5 fruit fly cellular contexts compared by ENCODE assay signal in genomic region chrX:13616417-13617050, dm6.
TF ChIP-seq lines count a peak whose summit lies in the region.

Gene tth, minus strand, starts transcription at chrX:13616586.
Gene Tango2, plus strand, starts transcription at chrX:13616989.

- TF ChIP-seq CTCF in whole organism, embryonic (GFP tag; optimal IDR thresholded peaks at IDR 0.05; lab: Kevin White, UChicago) = peak; percentile 4

TF ChIP-seq in whole organism, adult, 20 proteins besides CTCF, POLR2A, EP300 and RAD21 (continues in another document):
- TF ChIP-seq Clk (GFP tag; optimal IDR thresholded peaks at IDR 0.05; lab: Kevin White, UChicago) (no peak), ovo (GFP tag; optimal IDR thresholded peaks at IDR 0.05; lab: Kevin White, UChicago) (peak; percentile 69), cic (GFP tag; optimal IDR thresholded peaks at IDR 0.05; lab: Kevin White, UChicago) (no peak), CG7045 (GFP tag; optimal IDR thresholded peaks at IDR 0.05; lab: Kevin White, UChicago) (peak; percentile 8), CG11617 (GFP tag; optimal IDR thresholded peaks at IDR 0.05; lab: Kevin White, UChicago) (peak; percentile 90), CG7101 (tag; optimal IDR thresholded peaks at IDR 0.05; lab: Kevin White, UChicago) (peak; percentile 93), Mnt (GFP tag; optimal IDR thresholded peaks at IDR 0.05; lab: Kevin White, UChicago) (peak; percentile 75), bab1 (GFP tag; optimal IDR thresholded peaks at IDR 0.05; lab: Kevin White, UChicago) (peak; percentile 92), CG12768 (GFP tag; optimal IDR thresholded peaks at IDR 0.05; lab: Kevin White, UChicago) (peak; percentile 6), CG33017 (tag; optimal IDR thresholded peaks at IDR 0.05; lab: Kevin White, UChicago) (peak; percentile 77), CG1620 (GFP tag; optimal IDR thresholded peaks at IDR 0.05; lab: Kevin White, UChicago) (peak; percentile 95), kay (GFP tag; lab: Kevin White, UChicago; ENCODE audit: borderline replicate concordance) (no peak), toe (GFP tag; optimal IDR thresholded peaks at IDR 0.05; lab: Kevin White, UChicago) (peak; percentile 77), CG5204 (GFP tag; optimal IDR thresholded peaks at IDR 0.05; lab: Kevin White, UChicago) (no peak), tj (GFP tag; optimal IDR thresholded peaks at IDR 0.05; lab: Kevin White, UChicago) (peak; percentile 73), CG14711 (tag; optimal IDR thresholded peaks at IDR 0.05; lab: Kevin White, UChicago) (peak; percentile 85), Hr96 (GFP tag; optimal IDR thresholded peaks at IDR 0.05; lab: Kevin White, UChicago) (no peak), Crg-1 (GFP tag; optimal IDR thresholded peaks at IDR 0.05; lab: Kevin White, UChicago) (peak; percentile 82)

TF ChIP-seq in whole organism, embryonic, 481 proteins besides CTCF, POLR2A, EP300 and RAD21 (continues in another document):
- peak; percentile 26; the same call in 1 of the 2 replicates for TF ChIP-seq CG11085 (GFP tag; IDR thresholded peaks at IDR 0.05; lab: Robert Waterston, UW)
- TF ChIP-seq Camta (GFP tag; optimal IDR thresholded peaks at IDR 0.05; lab: Kevin White, UChicago) = peak; percentile 64
- peak; percentile 63 for TF ChIP-seq CG9727 (GFP tag; optimal IDR thresholded peaks at IDR 0.05; lab: Kevin White, UChicago)
- TF ChIP-seq ssp (GFP tag; IDR thresholded peaks at IDR 0.05; lab: Robert Waterston, UW) = no peak
- peak; percentile 50 for TF ChIP-seq Hmx (GFP tag; optimal IDR thresholded peaks at IDR 0.05; lab: Kevin White, UChicago)
- TF ChIP-seq zfh1 (GFP tag; IDR thresholded peaks at IDR 0.05; lab: Robert Waterston, UW) = peak; percentile 74; the same call in 2 of the 3 replicates
- peak; percentile 83 for TF ChIP-seq nmo (GFP tag; optimal IDR thresholded peaks at IDR 0.05; lab: Kevin White, UChicago)
- peak; percentile 75 for TF ChIP-seq unpg (GFP tag; optimal IDR thresholded peaks at IDR 0.05; lab: Kevin White, UChicago)
- TF ChIP-seq CG34422 (GFP tag; IDR thresholded peaks at IDR 0.05; lab: Robert Waterston, UW) = peak; percentile 59; the same call in 2 of the 3 replicates
- TF ChIP-seq zf30C (GFP tag; optimal IDR thresholded peaks at IDR 0.05; lab: Kevin White, UChicago) = no peak
- TF ChIP-seq CG8290 (GFP tag; optimal IDR thresholded peaks at IDR 0.05; lab: Kevin White, UChicago) = peak; percentile 5
- no peak for TF ChIP-seq CG8290 (tag; optimal IDR thresholded peaks at IDR 0.05; lab: Kevin White, UChicago)
- TF ChIP-seq CG17361 (GFP tag; IDR thresholded peaks at IDR 0.05; lab: Robert Waterston, UW) = peak; percentile 75
- peak; percentile 20 for TF ChIP-seq CG8359 (GFP tag; optimal IDR thresholded peaks at IDR 0.05; lab: Kevin White, UChicago; ENCODE audit: borderline replicate concordance)
- TF ChIP-seq CG17802 (tag; optimal IDR thresholded peaks at IDR 0.05; lab: Kevin White, UChicago) = peak; percentile 9
- TF ChIP-seq ap (GFP tag; IDR thresholded peaks at IDR 0.05; lab: Robert Waterston, UW) = peak; percentile 36; the same call in 1 of the 2 replicates
- peak; percentile 70 for TF ChIP-seq Ssrp (tag; optimal IDR thresholded peaks at IDR 0.05; lab: Kevin White, UChicago)

TF ChIP-seq in whole organism, prepupa, 60 proteins besides CTCF, POLR2A, EP300 and RAD21 (continues in another document):
- TF ChIP-seq CG4318 (GFP tag; optimal IDR thresholded peaks at IDR 0.05; lab: Kevin White, UChicago) = no peak
- TF ChIP-seq CG1621 (tag; optimal IDR thresholded peaks at IDR 0.05; lab: Kevin White, UChicago) = peak; percentile 47
- peak; percentile 85 for TF ChIP-seq Eip93F (GFP tag; optimal IDR thresholded peaks at IDR 0.05; lab: Kevin White, UChicago)
- TF ChIP-seq spab (GFP tag; optimal IDR thresholded peaks at IDR 0.05; lab: Kevin White, UChicago) = no peak
- peak; percentile 78 for TF ChIP-seq CG3919 (GFP tag; optimal IDR thresholded peaks at IDR 0.05; lab: Kevin White, UChicago)
- TF ChIP-seq OdsH (GFP tag; optimal IDR thresholded peaks at IDR 0.05; lab: Kevin White, UChicago) = peak; percentile 87
- peak; percentile 92 for TF ChIP-seq lz (GFP tag; optimal IDR thresholded peaks at IDR 0.05; lab: Kevin White, UChicago)
- no peak for TF ChIP-seq CG6854 (GFP tag; optimal IDR thresholded peaks at IDR 0.05; lab: Kevin White, UChicago)
- peak; percentile 84 for TF ChIP-seq CG10631 (GFP tag; optimal IDR thresholded peaks at IDR 0.05; lab: Kevin White, UChicago)
- TF ChIP-seq esn (GFP tag; optimal IDR thresholded peaks at IDR 0.05; lab: Kevin White, UChicago) = peak; percentile 93
- peak; percentile 93 for TF ChIP-seq pdm3 (GFP tag; optimal IDR thresholded peaks at IDR 0.05; lab: Kevin White, UChicago)
- TF ChIP-seq Sox14 (GFP tag; optimal IDR thresholded peaks at IDR 0.05; lab: Kevin White, UChicago) = peak; percentile 85
- no peak for TF ChIP-seq CG9139 (GFP tag; optimal IDR thresholded peaks at IDR 0.05; lab: Kevin White, UChicago)
- TF ChIP-seq salr (GFP tag; optimal IDR thresholded peaks at IDR 0.05; lab: Kevin White, UChicago) = peak in 1 of 2 experiments; percentile 60
- TF ChIP-seq fkh (GFP tag; optimal IDR thresholded peaks at IDR 0.05; lab: Kevin White, UChicago) = peak; percentile 29
- peak; percentile 85 for TF ChIP-seq achi (GFP tag; optimal IDR thresholded peaks at IDR 0.05; lab: Kevin White, UChicago)
- peak; percentile 83 for TF ChIP-seq eg (GFP tag; IDR thresholded peaks at IDR 0.05; lab: Robert Waterston, UW)
- peak; percentile 84 for TF ChIP-seq Eip75B (GFP tag; optimal IDR thresholded peaks at IDR 0.05; lab: Kevin White, UChicago)
- TF ChIP-seq CG16779 (tag; optimal IDR thresholded peaks at IDR 0.05; lab: Kevin White, UChicago) = no peak
- TF ChIP-seq Hr4 (GFP tag; optimal IDR thresholded peaks at IDR 0.05; lab: Kevin White, UChicago) = peak; percentile 86

TF ChIP-seq in whole organism, pupa, 21 proteins besides CTCF, POLR2A, EP300 and RAD21 (continues in another document):
- TF ChIP-seq CG32121 (GFP tag; IDR thresholded peaks at IDR 0.05; lab: Robert Waterston, UW) (peak; percentile 90), CG13204 (GFP tag; optimal IDR thresholded peaks at IDR 0.05; lab: Kevin White, UChicago) (no peak), Pif1A (GFP tag; optimal IDR thresholded peaks at IDR 0.05; lab: Kevin White, UChicago) (no peak), Ets98B (GFP tag; IDR thresholded peaks at IDR 0.05; lab: Robert Waterston, UW) (peak; percentile 88), CG12605 (GFP tag; IDR thresholded peaks at IDR 0.05; lab: Robert Waterston, UW) (peak; percentile 76), CG4496 (GFP tag; IDR thresholded peaks at IDR 0.05; lab: Robert Waterston, UW) (peak; percentile 87), CG8301 (tag; optimal IDR thresholded peaks at IDR 0.05; lab: Kevin White, UChicago) (peak; percentile 66), CG34367 (tag; optimal IDR thresholded peaks at IDR 0.05; lab: Kevin White, UChicago) (peak; percentile 76), CG14655 (GFP tag; optimal IDR thresholded peaks at IDR 0.05; lab: Kevin White, UChicago) (no peak), rn (GFP tag; IDR thresholded peaks at IDR 0.05; lab: Robert Waterston, UW) (0 out of 2 replicates have a peak, but pooled peaks have one; percentile 35), D1 (tag; optimal IDR thresholded peaks at IDR 0.05; lab: Kevin White, UChicago) (no peak), CG8159 (tag; optimal IDR thresholded peaks at IDR 0.05; lab: Kevin White, UChicago) (peak; percentile 67), CG17806 (tag; optimal IDR thresholded peaks at IDR 0.05; lab: Kevin White, UChicago) (peak; percentile 68), EcR (GFP tag; optimal IDR thresholded peaks at IDR 0.05; lab: Kevin White, UChicago) (no peak), CG9948 (tag; optimal IDR thresholded peaks at IDR 0.05; lab: Kevin White, UChicago) (peak; percentile 71), CG10348 (GFP tag; IDR thresholded peaks at IDR 0.05; lab: Robert Waterston, UW) (0 out of 2 replicates have a peak, but pooled peaks have one; percentile 16), CG15710 (tag; optimal IDR thresholded peaks at IDR 0.05; lab: Kevin White, UChicago) (peak; percentile 81), fd96Ca (GFP tag; IDR thresholded peaks at IDR 0.05; lab: Robert Waterston, UW) (peak; percentile 63; the same call in 2 of the 3 replicates), gl (tag; optimal IDR thresholded peaks at IDR 0.05; lab: Kevin White, UChicago) (peak; percentile 31), Pif1B (GFP tag; optimal IDR thresholded peaks at IDR 0.05; lab: Kevin White, UChicago) (peak; percentile 85)

TF ChIP-seq in whole organism, wandering third instar larva, 38 proteins besides CTCF, POLR2A, EP300 and RAD21 (continues in another document):
- TF ChIP-seq usp (GFP tag; optimal IDR thresholded peaks at IDR 0.05; lab: Kevin White, UChicago) = no peak
- TF ChIP-seq sage (GFP tag; optimal IDR thresholded peaks at IDR 0.05; lab: Kevin White, UChicago) = no peak
- no peak for TF ChIP-seq dmrt93B (GFP tag; optimal IDR thresholded peaks at IDR 0.05; lab: Kevin White, UChicago)
- no peak for TF ChIP-seq dl (GFP tag; optimal IDR thresholded peaks at IDR 0.05; lab: Kevin White, UChicago; ENCODE audit: insufficient read depth in 1 of 2, partially characterized antibody in 2 of 2)
- no peak for TF ChIP-seq jim (GFP tag; optimal IDR thresholded peaks at IDR 0.05; lab: Kevin White, UChicago)
- no peak for TF ChIP-seq Dfd (GFP tag; optimal IDR thresholded peaks at IDR 0.05; lab: Kevin White, UChicago)
- peak; percentile 84 for TF ChIP-seq ey (GFP tag; optimal IDR thresholded peaks at IDR 0.05; lab: Kevin White, UChicago)
- TF ChIP-seq tai (GFP tag; optimal IDR thresholded peaks at IDR 0.05; lab: Kevin White, UChicago) = no peak
- peak; percentile 54 for TF ChIP-seq CG9705 (GFP tag; optimal IDR thresholded peaks at IDR 0.05; lab: Kevin White, UChicago)
- no peak for TF ChIP-seq Abd-B (GFP tag; optimal IDR thresholded peaks at IDR 0.05; lab: Kevin White, UChicago)
- TF ChIP-seq OdsH (GFP tag; optimal IDR thresholded peaks at IDR 0.05; lab: Kevin White, UChicago) = peak; percentile 80
- TF ChIP-seq br (GFP tag; optimal IDR thresholded peaks at IDR 0.05; lab: Kevin White, UChicago) = peak; percentile 85
- peak; percentile 53 for TF ChIP-seq dsf (GFP tag; optimal IDR thresholded peaks at IDR 0.05; lab: Kevin White, UChicago; ENCODE audit: borderline replicate concordance)
- peak; percentile 56 for TF ChIP-seq psq (GFP tag; optimal IDR thresholded peaks at IDR 0.05; lab: Kevin White, UChicago)
- TF ChIP-seq Hnf4 (GFP tag; optimal IDR thresholded peaks at IDR 0.05; lab: Kevin White, UChicago) = no peak
- no peak for TF ChIP-seq Hr78 (GFP tag; optimal IDR thresholded peaks at IDR 0.05; lab: Kevin White, UChicago)
- TF ChIP-seq Mio (GFP tag; optimal IDR thresholded peaks at IDR 0.05; lab: Kevin White, UChicago) = peak; percentile 16
- peak; percentile 55 for TF ChIP-seq sv (GFP tag; optimal IDR thresholded peaks at IDR 0.05; lab: Kevin White, UChicago)
- no peak for TF ChIP-seq CrebA (GFP tag; optimal IDR thresholded peaks at IDR 0.05; lab: Kevin White, UChicago; ENCODE audit: borderline replicate concordance)
- peak; percentile 2 for TF ChIP-seq Hr83 (GFP tag; optimal IDR thresholded peaks at IDR 0.05; lab: Kevin White, UChicago; ENCODE audit: poor library complexity, severe bottlenecking)
- TF ChIP-seq GATAd (GFP tag; optimal IDR thresholded peaks at IDR 0.05; lab: Kevin White, UChicago) = no peak
- TF ChIP-seq Sp1 (GFP tag; optimal IDR thresholded peaks at IDR 0.05; lab: Kevin White, UChicago) = peak; percentile 88
- no peak for TF ChIP-seq lola (GFP tag; optimal IDR thresholded peaks at IDR 0.05; lab: Kevin White, UChicago)
